Worm (Caenorhabditis elegans) whole organism, early embryonic: Measurements from ENCODE around the gene Y51H7C.13.

ENCODE experiments used
- B0310.2 ChIP-seq: sonication (generic microtip); optimal IDR thresholded peaks from 2 replicates; lab custom pipeline; 2016; ENCODE audit warnings: mild to moderate bottlenecking, missing genetic modification characterization, missing compliant biosample characterization
- F13C5.2 ChIP-seq: sonication (generic microtip); optimal IDR thresholded peaks from 2 replicates; lab custom pipeline; 2017; ENCODE audit warnings: mild to moderate bottlenecking, missing genetic modification characterization, inconsistent platforms, missing compliant biosample characterization
- aly-1 ChIP-seq: sonication (generic microtip); optimal IDR thresholded peaks from 2 replicates; lab custom pipeline; 2016; ENCODE audit warnings: missing genetic modification characterization, missing compliant biosample characterization
- ama-1 ChIP-seq: fragments of 150-350 bp; optimal IDR thresholded peaks from 2 replicates; lab custom pipeline; 2014
- ceh-13 ChIP-seq: fragments of 200-800 bp; sonication (Bioruptor generic); optimal IDR thresholded peaks from 2 replicates; lab custom pipeline; 2018; ENCODE audit warnings: mild to moderate bottlenecking, missing genetic modification characterization, missing compliant biosample characterization
- ceh-36 ChIP-seq: sonication (generic microtip); optimal IDR thresholded peaks from 2 replicates; lab custom pipeline; 2016; ENCODE audit warnings: missing genetic modification characterization, inconsistent platforms, missing compliant biosample characterization
- ets-7 ChIP-seq: sonication (generic microtip); optimal IDR thresholded peaks from 2 replicates; lab custom pipeline; 2016; ENCODE audit warnings: missing genotype, missing genetic modification characterization, missing compliant biosample characterization
- flt-1 ChIP-seq: fragments of 200-800 bp; sonication (Bioruptor generic); IDR thresholded peaks from 2 replicates; pipeline ENCODE4 v1.3.6; 2022; ENCODE audit warnings: missing genetic modification characterization, missing compliant biosample characterization
- hmbx-1 ChIP-seq: sonication (generic microtip); optimal IDR thresholded peaks from 2 replicates; lab custom pipeline; 2016; ENCODE audit warnings: mild to moderate bottlenecking, missing genetic modification characterization, missing compliant biosample characterization
- hmg-4 ChIP-seq: fragments of 200-800 bp; sonication (Bioruptor generic); optimal IDR thresholded peaks from 2 replicates; lab custom pipeline; 2018; ENCODE audit warnings: mild to moderate bottlenecking, missing genetic modification characterization, missing compliant biosample characterization
- hnd-1 ChIP-seq: sonication (generic microtip); optimal IDR thresholded peaks from 2 replicates; lab custom pipeline; 2016; ENCODE audit warnings: missing genetic modification characterization, missing compliant biosample characterization
- pes-1 ChIP-seq: fragments of 200-800 bp; sonication (Bioruptor generic); IDR thresholded peaks from 2 replicates; pipeline ENCODE4 v1.3.6; 2022; ENCODE audit warnings: missing genetic modification reagents, missing genetic modification characterization, missing compliant biosample characterization
- scrt-1 ChIP-seq: fragments of 200-800 bp; sonication (Bioruptor generic); IDR thresholded peaks from 2 replicates; pipeline ENCODE4 v1.3.6; 2022; ENCODE audit warnings: missing genetic modification characterization, missing compliant biosample characterization
- sea-1 ChIP-seq: fragments of 200-800 bp; sonication (Bioruptor generic); conservative IDR thresholded peaks from 2 replicates; pipeline ENCODE4 v1.3.6; 2022; ENCODE audit warnings: missing genetic modification characterization, missing compliant biosample characterization
- tbx-11 ChIP-seq: fragments of 200-800 bp; sonication (Bioruptor generic); IDR thresholded peaks from 2 replicates; pipeline ENCODE4 v1.3.6; 2022; ENCODE audit warnings: missing genetic modification characterization, missing compliant biosample characterization
- tbx-37 ChIP-seq: fragments of 200-800 bp; sonication (Bioruptor generic); conservative IDR thresholded peaks from 2 replicates; pipeline ENCODE4 v1.3.6; 2022; ENCODE audit warnings: missing genetic modification reagents, missing genetic modification characterization, missing compliant biosample characterization
- tra-4 ChIP-seq: sonication (generic microtip); optimal IDR thresholded peaks from 2 replicates; lab custom pipeline; 2017; ENCODE audit warnings: missing genetic modification characterization, missing compliant biosample characterization

The Y51H7C.13 gene

DNA sequence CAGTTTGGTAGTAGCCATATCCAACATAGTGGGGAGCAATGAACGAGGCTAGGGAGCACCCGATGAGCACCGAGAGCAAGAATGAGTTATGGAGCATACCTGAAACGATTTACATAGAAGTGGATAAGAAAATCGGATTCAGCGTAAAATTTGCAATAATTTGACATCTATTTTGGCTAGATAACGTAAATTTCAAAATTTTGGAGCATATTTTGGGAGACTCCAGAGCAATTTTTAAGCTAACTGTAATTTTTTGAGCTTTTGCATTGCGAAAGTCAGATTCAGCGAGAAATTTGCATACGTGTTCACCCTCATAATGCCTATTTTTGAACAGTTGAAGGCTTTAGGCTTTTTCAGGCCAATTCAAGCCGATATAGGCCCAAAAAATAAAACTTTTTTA is at the start of gene Y51H7C.13:
Y51H7C.13 (minus strand) TSS at position 101 of the 400 bp plus-strand sequence.
- TF ChIP-seq tra-4: no peak
- TF ChIP-seq F13C5.2 (tag; lab: Kevin White, UChicago): no peak
- no peak for TF ChIP-seq B0310.2 (tag; lab: Kevin White, UChicago)
- no peak for TF ChIP-seq hmbx-1 (tag; lab: Kevin White, UChicago)
- TF ChIP-seq sea-1 (GFP tag; lab: Robert Waterston, UW): no peak
- no peak for TF ChIP-seq ceh-36 (tag; lab: Kevin White, UChicago)
- TF ChIP-seq tbx-11 (GFP tag; lab: Robert Waterston, UW): no peak
- TF ChIP-seq ama-1 (lab: Kevin White, UChicago): no peak
- no peak for TF ChIP-seq ets-7 (tag; lab: Kevin White, UChicago)

ce11 chrII:1504266-1504665 is 37.9 kb upstream of the Y51H7C.13 start, which contains the start of gene fdgt-1:
fdgt-1 (plus strand) TSS chrII:1504566.
- TF ChIP-seq ceh-36 (tag; lab: Kevin White, UChicago) (no peak), pes-1 (GFP tag; lab: Robert Waterston, UW) (0 out of 2 replicates have a peak, but pooled peaks have one; percentile 3)

- TF ChIP-seq flt-1 (GFP tag; lab: Robert Waterston, UW) (no peak), scrt-1 (no peak), tbx-11 (GFP tag; lab: Robert Waterston, UW) (no peak), ama-1 (lab: Kevin White, UChicago) (no peak)
Observed at ce11 chrII:1503663-1504062, 37.3 kb upstream of the Y51H7C.13 start.

DNA sequence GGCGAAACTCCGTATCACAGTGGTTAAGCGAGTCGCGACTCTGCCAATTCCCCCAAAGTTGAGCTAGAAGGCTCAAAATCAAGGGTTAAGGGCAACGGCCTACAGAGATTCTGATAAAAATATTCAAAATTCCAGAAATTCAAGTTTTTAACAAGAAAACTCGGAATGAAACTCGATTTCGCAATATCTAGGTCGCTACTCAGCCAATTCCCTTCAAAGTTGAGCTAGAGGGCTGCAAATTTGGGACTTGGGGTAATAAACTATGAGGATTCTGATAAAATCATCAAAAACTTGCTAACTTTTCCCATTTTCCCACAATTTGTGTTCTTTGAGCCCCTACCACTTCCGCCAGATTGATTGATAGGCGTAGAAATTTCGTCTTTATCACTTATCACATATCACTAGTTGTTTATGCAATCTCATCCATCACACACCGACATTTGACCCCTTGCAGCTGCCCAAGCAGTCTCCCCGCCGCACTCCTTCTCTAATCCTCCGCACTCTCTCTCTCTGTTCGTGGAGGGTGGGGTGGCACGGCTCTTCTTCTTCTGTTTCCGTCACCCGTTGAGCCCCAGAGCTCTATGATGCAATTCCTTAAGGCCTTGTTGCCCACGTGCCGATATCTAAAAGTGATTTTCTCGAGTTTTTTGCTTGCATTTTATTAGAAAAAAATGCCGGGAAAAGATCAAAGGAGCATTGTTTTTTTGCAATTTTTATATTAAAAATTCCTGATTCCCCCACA is 35.4 kb upstream of the Y51H7C.13 start:
- no peak for TF ChIP-seq hmbx-1 (tag; lab: Kevin White, UChicago)
- TF ChIP-seq aly-1 (tag; lab: Kevin White, UChicago): no peak
- TF ChIP-seq hmg-4 (GFP tag; lab: Kevin White, UChicago): peak; percentile 49
- 0 out of 2 replicates have a peak, but pooled peaks have one; percentile 21 for TF ChIP-seq sea-1 (GFP tag; lab: Robert Waterston, UW)
- TF ChIP-seq tra-4: no peak
- TF ChIP-seq hnd-1 (tag; lab: Kevin White, UChicago): no peak
- no peak for TF ChIP-seq ceh-13
- no peak for TF ChIP-seq flt-1 (GFP tag; lab: Robert Waterston, UW)
- no peak for TF ChIP-seq F13C5.2 (tag; lab: Kevin White, UChicago)

- TF ChIP-seq aly-1 (tag; lab: Kevin White, UChicago): no peak
- TF ChIP-seq tra-4: no peak
- no peak for TF ChIP-seq sea-1 (GFP tag; lab: Robert Waterston, UW)
- TF ChIP-seq hmg-4 (GFP tag; lab: Kevin White, UChicago): no peak
- TF ChIP-seq ceh-36 (tag; lab: Kevin White, UChicago): no peak
- TF ChIP-seq pes-1 (GFP tag; lab: Robert Waterston, UW): no peak
- TF ChIP-seq ets-7 (tag; lab: Kevin White, UChicago): no peak
Observed at ce11 chrII:1500959-1501358, 34.6 kb upstream of the Y51H7C.13 start.

ce11 chrII:1500286-1500840 is 34.0 kb upstream of the Y51H7C.13 start, which contains the start of gene emc-1:
emc-1 (minus strand) TSS chrII:1500330.
- no peak for TF ChIP-seq ceh-13
- no peak for TF ChIP-seq aly-1 (tag; lab: Kevin White, UChicago)
- no peak for TF ChIP-seq hnd-1 (tag; lab: Kevin White, UChicago)
- no peak for TF ChIP-seq B0310.2 (tag; lab: Kevin White, UChicago)
- TF ChIP-seq scrt-1: no peak
- no peak for TF ChIP-seq sea-1 (GFP tag; lab: Robert Waterston, UW)

DNA sequence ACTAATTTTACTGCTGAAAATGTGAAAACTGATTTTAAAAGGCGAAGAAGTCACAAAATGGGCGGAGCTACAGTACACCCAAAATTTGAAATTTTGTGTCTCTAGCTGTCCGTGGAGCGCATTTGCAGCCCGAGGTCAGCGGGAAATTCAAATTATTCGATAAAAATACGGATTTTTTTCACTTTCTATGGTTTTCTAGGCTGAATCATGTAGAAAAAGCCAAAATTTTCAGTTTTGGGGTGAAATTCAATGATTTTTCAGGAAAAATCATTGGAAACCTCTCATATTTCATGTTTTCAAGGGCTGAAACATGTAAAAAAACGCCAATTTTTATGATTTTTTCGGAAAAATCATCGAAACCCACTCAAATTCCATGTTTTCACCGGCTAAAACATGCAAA is 24.5 kb upstream of the Y51H7C.13 start:
- TF ChIP-seq F13C5.2 (tag; lab: Kevin White, UChicago): no peak
- TF ChIP-seq scrt-1: no peak
- TF ChIP-seq hmbx-1 (tag; lab: Kevin White, UChicago): no peak
- TF ChIP-seq aly-1 (tag; lab: Kevin White, UChicago): no peak
- TF ChIP-seq hmg-4 (GFP tag; lab: Kevin White, UChicago): no peak
- no peak for TF ChIP-seq flt-1 (GFP tag; lab: Robert Waterston, UW)
- TF ChIP-seq sea-1 (GFP tag; lab: Robert Waterston, UW): no peak
- no peak for TF ChIP-seq tbx-11 (GFP tag; lab: Robert Waterston, UW)
- no peak for TF ChIP-seq ets-7 (tag; lab: Kevin White, UChicago)
- no peak for TF ChIP-seq ceh-13
- TF ChIP-seq hnd-1 (tag; lab: Kevin White, UChicago): no peak
- TF ChIP-seq tra-4: no peak

DNA sequence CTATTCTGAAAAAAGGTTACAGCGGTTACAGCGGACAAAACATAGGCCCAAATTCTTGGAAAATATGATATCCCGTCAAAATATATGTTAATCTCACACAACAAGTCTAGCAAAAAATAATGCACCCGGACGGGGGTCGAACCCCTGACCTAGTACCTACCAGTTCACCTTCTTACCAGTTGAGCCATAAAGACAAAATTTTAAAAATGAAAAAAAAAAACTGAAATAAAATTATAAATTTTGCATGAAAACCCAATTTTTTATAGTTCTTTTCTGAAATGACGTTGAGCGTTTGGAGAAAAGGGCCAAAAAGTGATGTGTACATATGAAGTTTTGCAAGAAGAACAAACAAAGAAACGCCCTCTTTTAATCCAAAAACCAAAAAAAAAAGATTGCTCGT is 16.1 kb upstream of the Y51H7C.13 start:
- TF ChIP-seq aly-1 (tag; lab: Kevin White, UChicago) (no peak), scrt-1 (no peak), hnd-1 (tag; lab: Kevin White, UChicago) (no peak), ceh-36 (tag; lab: Kevin White, UChicago) (no peak), tbx-37 (GFP tag; lab: Robert Waterston, UW) (no peak), B0310.2 (tag; lab: Kevin White, UChicago) (no peak), hmg-4 (GFP tag; lab: Kevin White, UChicago) (no peak), sea-1 (GFP tag; lab: Robert Waterston, UW) (no peak), tra-4 (no peak), ets-7 (tag; lab: Kevin White, UChicago) (no peak), tbx-11 (GFP tag; lab: Robert Waterston, UW) (no peak), ama-1 (lab: Kevin White, UChicago) (no peak), flt-1 (GFP tag; lab: Robert Waterston, UW) (no peak), ceh-13 (no peak), F13C5.2 (tag; lab: Kevin White, UChicago) (no peak), pes-1 (GFP tag; lab: Robert Waterston, UW) (no peak), hmbx-1 (tag; lab: Kevin White, UChicago) (no peak)
